Worm (Caenorhabditis elegans) whole organism, early embryonic: ENCODE results near the gene nlp-27.

Experiments
- F13C5.2 ChIP-seq: sonication (generic microtip); optimal IDR thresholded peaks from 2 replicates; lab custom pipeline; 2017; ENCODE audit warnings: mild to moderate bottlenecking, missing genetic modification characterization, inconsistent platforms, missing compliant biosample characterization
- ama-1 ChIP-seq: fragments of 150-350 bp; optimal IDR thresholded peaks from 2 replicates; lab custom pipeline; 2014
- ceh-13 ChIP-seq: fragments of 200-800 bp; sonication (Bioruptor generic); optimal IDR thresholded peaks from 2 replicates; lab custom pipeline; 2018; ENCODE audit warnings: mild to moderate bottlenecking, missing genetic modification characterization, missing compliant biosample characterization
- ceh-36 ChIP-seq: sonication (generic microtip); optimal IDR thresholded peaks from 2 replicates; lab custom pipeline; 2016; ENCODE audit warnings: missing genetic modification characterization, inconsistent platforms, missing compliant biosample characterization
- ets-7 ChIP-seq: sonication (generic microtip); optimal IDR thresholded peaks from 2 replicates; lab custom pipeline; 2016; ENCODE audit warnings: missing genotype, missing genetic modification characterization, missing compliant biosample characterization
- flt-1 ChIP-seq: fragments of 200-800 bp; sonication (Bioruptor generic); IDR thresholded peaks from 2 replicates; pipeline ENCODE4 v1.3.6; 2022; ENCODE audit warnings: missing genetic modification characterization, missing compliant biosample characterization
- hmbx-1 ChIP-seq: sonication (generic microtip); optimal IDR thresholded peaks from 2 replicates; lab custom pipeline; 2016; ENCODE audit warnings: mild to moderate bottlenecking, missing genetic modification characterization, missing compliant biosample characterization
- pes-1 ChIP-seq: fragments of 200-800 bp; sonication (Bioruptor generic); IDR thresholded peaks from 2 replicates; pipeline ENCODE4 v1.3.6; 2022; ENCODE audit warnings: missing genetic modification reagents, missing genetic modification characterization, missing compliant biosample characterization
- scrt-1 ChIP-seq: fragments of 200-800 bp; sonication (Bioruptor generic); IDR thresholded peaks from 2 replicates; pipeline ENCODE4 v1.3.6; 2022; ENCODE audit warnings: missing genetic modification characterization, missing compliant biosample characterization
- sea-1 ChIP-seq: fragments of 200-800 bp; sonication (Bioruptor generic); conservative IDR thresholded peaks from 2 replicates; pipeline ENCODE4 v1.3.6; 2022; ENCODE audit warnings: missing genetic modification characterization, missing compliant biosample characterization
- tbx-37 ChIP-seq: fragments of 200-800 bp; sonication (Bioruptor generic); conservative IDR thresholded peaks from 2 replicates; pipeline ENCODE4 v1.3.6; 2022; ENCODE audit warnings: missing genetic modification reagents, missing genetic modification characterization, missing compliant biosample characterization

DNA sequence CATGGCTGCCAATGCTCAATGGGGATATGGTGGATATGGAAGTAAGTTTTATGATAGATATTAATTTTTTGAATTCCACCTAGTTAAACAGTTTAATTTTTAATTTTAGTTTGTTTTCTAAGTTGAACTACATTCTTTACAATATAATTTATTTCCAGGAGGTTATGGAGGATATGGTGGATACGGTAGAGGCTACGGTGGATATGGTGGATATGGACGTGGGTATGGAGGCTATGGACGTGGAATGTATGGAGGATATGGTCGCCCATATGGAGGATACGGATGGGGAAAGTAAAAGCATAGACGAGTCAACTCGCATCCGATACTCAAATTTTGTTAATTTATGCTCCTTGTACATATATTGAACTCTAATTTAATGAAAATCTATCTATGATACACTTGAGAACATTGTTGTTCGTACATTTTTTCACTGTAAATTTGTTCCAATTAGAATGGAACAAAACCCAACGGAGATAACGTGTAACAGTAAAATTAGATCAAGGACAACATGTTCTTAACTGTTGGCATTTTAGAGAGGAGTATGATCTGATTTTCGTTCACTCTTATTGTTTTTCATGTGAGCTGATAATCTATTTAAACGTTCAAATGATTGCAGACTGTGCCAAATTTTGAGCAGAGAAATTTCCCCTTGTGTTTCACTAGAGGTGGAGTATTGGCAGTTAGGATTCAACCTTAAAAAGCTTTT, 8.8 kb upstream of the nlp-27 start:
- no peak for TF ChIP-seq ets-7 (tag; lab: Kevin White, UChicago)
- no peak for TF ChIP-seq ceh-13
- TF ChIP-seq F13C5.2 (tag; lab: Kevin White, UChicago) = no peak
- no peak for TF ChIP-seq ama-1 (lab: Kevin White, UChicago)
- TF ChIP-seq scrt-1 = no peak
- TF ChIP-seq sea-1 (GFP tag; lab: Robert Waterston, UW) = no peak
- no peak for TF ChIP-seq ceh-36 (tag; lab: Kevin White, UChicago)
- no peak for TF ChIP-seq pes-1
- no peak for TF ChIP-seq hmbx-1
- no peak for TF ChIP-seq tbx-37 (GFP tag; lab: Robert Waterston, UW)
- TF ChIP-seq flt-1 (GFP tag; lab: Robert Waterston, UW) = no peak
